Fruit fly (Drosophila melanogaster) whole organism, embryonic: ENCODE data around the gene Mtr3.

Source experiments
- CG11696 ChIP-seq: fragments of 200-800 bp; sonication (Bioruptor generic); IDR thresholded peaks from 2 replicates; pipeline ENCODE4 v1.3.6; 2022; ENCODE audit warnings: missing biosample characterization, missing genetic modification characterization
- CG14441 ChIP-seq: fragments of 200-800 bp; sonication (Bioruptor generic); IDR thresholded peaks from 2 replicates; pipeline ENCODE4 v1.3.6; 2022; ENCODE audit warnings: missing biosample characterization, missing genetic modification characterization
- CG14710 ChIP-seq: fragments of 200-800 bp; sonication (Bioruptor generic); optimal IDR thresholded peaks from 3 replicates; lab custom pipeline; 2019; ENCODE audit warnings: missing biosample characterization, mild to moderate bottlenecking, missing genetic modification characterization, moderate library complexity
- CG16863 ChIP-seq: fragments of 200-800 bp; sonication (Bioruptor generic); optimal IDR thresholded peaks from 3 replicates; lab custom pipeline; 2016; ENCODE audit warnings: missing biosample characterization, missing genetic modification characterization
- CG17912 ChIP-seq: fragments of 200-800 bp; sonication (Bioruptor generic); optimal IDR thresholded peaks from 2 replicates; lab custom pipeline; 2018; ENCODE audit warnings: missing biosample characterization, mild to moderate bottlenecking, missing genetic modification characterization
- CG18764 ChIP-seq: fragments of 200-800 bp; sonication (Bioruptor generic); optimal IDR thresholded peaks from 3 replicates; lab custom pipeline; 2016; ENCODE audit warnings: missing biosample characterization, missing genetic modification characterization
- CG2202 ChIP-seq: fragments of 200-800 bp; sonication (Bioruptor generic); optimal IDR thresholded peaks from 2 replicates; lab custom pipeline; 2018; ENCODE audit warnings: missing biosample characterization, mild to moderate bottlenecking, missing genetic modification characterization
- CG2875 ChIP-seq: fragments of 200-800 bp; sonication (Bioruptor generic); optimal IDR thresholded peaks from 2 replicates; lab custom pipeline; 2017; ENCODE audit warnings: missing biosample characterization, mild to moderate bottlenecking, missing genetic modification characterization, missing genetic modification reagents
- CG31224 ChIP-seq: fragments of 200-800 bp; sonication (Bioruptor generic); IDR thresholded peaks from 2 replicates; pipeline ENCODE4 v1.3.6; 2022; ENCODE audit warnings: missing biosample characterization, missing genetic modification characterization
- CG3995 ChIP-seq: fragments of 200-800 bp; sonication (Bioruptor generic); optimal IDR thresholded peaks from 3 replicates; lab custom pipeline; 2016; ENCODE audit warnings: missing biosample characterization, missing genetic modification characterization
- CG5953 ChIP-seq: fragments of 200-800 bp; sonication (Bioruptor generic); IDR thresholded peaks from 2 replicates; pipeline ENCODE4 v1.3.6; 2022; ENCODE audit warnings: missing biosample characterization, missing genetic modification characterization
- CG6689 ChIP-seq: fragments of 200-800 bp; sonication (Bioruptor generic); IDR thresholded peaks from 2 replicates; pipeline ENCODE4 v1.3.6; 2022; ENCODE audit warnings: missing biosample characterization, missing genetic modification characterization
- CG6813 ChIP-seq: fragments of 200-800 bp; sonication (Bioruptor generic); optimal IDR thresholded peaks from 2 replicates; lab custom pipeline; 2017; ENCODE audit warnings: missing biosample characterization, missing genetic modification characterization, mild to moderate bottlenecking, moderate library complexity, missing genetic modification reagents
- CG7372 ChIP-seq: fragments of 200-800 bp; sonication (Bioruptor generic); IDR thresholded peaks from 2 replicates; pipeline ENCODE4 v1.3.6; 2022; ENCODE audit warnings: missing biosample characterization, missing genetic modification characterization
- CG7928 ChIP-seq: fragments of 200-800 bp; sonication (Bioruptor generic); optimal IDR thresholded peaks from 2 replicates; lab custom pipeline; 2017; ENCODE audit warnings: missing biosample characterization, mild to moderate bottlenecking, missing genetic modification characterization
- CG8388 ChIP-seq: fragments of 200-800 bp; sonication (Bioruptor generic); optimal IDR thresholded peaks from 2 replicates; lab custom pipeline; 2019; ENCODE audit warnings: missing biosample characterization, mild to moderate bottlenecking, missing genetic modification characterization, moderate library complexity
- CkIIα-i1 ChIP-seq: fragments of 200-800 bp; sonication (Bioruptor generic); IDR thresholded peaks from 2 replicates; pipeline ENCODE4 v1.3.6; 2022; ENCODE audit warnings: missing biosample characterization, missing genetic modification characterization
- Dad ChIP-seq: fragments of 200-800 bp; sonication (Bioruptor generic); optimal IDR thresholded peaks from 3 replicates; lab custom pipeline; 2016; ENCODE audit warnings: missing biosample characterization, missing genetic modification characterization
- Deaf1 ChIP-seq: fragments of 200-800 bp; optimal IDR thresholded peaks from 3 replicates; lab custom pipeline; 2019; ENCODE audit warnings: missing biosample characterization, mild to moderate bottlenecking, missing genetic modification characterization, moderate library complexity
- Dip2 ChIP-seq: fragments of 200-800 bp; sonication (Bioruptor generic); IDR thresholded peaks from 2 replicates; pipeline ENCODE4 v1.3.6; 2022; ENCODE audit warnings: missing biosample characterization, missing genetic modification characterization
- Dll ChIP-seq: fragments of 200-800 bp; sonication (Bioruptor generic); IDR thresholded peaks from 4 replicates; pipeline ENCODE4 v1.3.6; 2022; ENCODE audit warnings: missing biosample characterization, missing genetic modification characterization; ENCODE audit not compliant: partially characterized antibody
- Ets65A ChIP-seq: fragments of 200-800 bp; sonication (Bioruptor generic); peaks from one replicate; lab custom pipeline; 2016; ENCODE audit warnings: missing biosample characterization, missing genetic modification characterization
- Fer1 ChIP-seq: fragments of 200-800 bp; sonication (Bioruptor generic); optimal IDR thresholded peaks from 2 replicates; lab custom pipeline; 2017; ENCODE audit warnings: missing biosample characterization, mild to moderate bottlenecking, missing genetic modification characterization
- HLH3B ChIP-seq: fragments of 200-800 bp; sonication (Bioruptor generic); IDR thresholded peaks from 2 replicates; pipeline ENCODE4 v1.3.6; 2022; ENCODE audit warnings: missing biosample characterization, missing genetic modification characterization
- Mad ChIP-seq: fragments of 200-800 bp; sonication (Bioruptor generic); optimal IDR thresholded peaks from 2 replicates; lab custom pipeline; 2016; ENCODE audit warnings: missing biosample characterization, missing genetic modification characterization
- Neu2 ChIP-seq: fragments of 200-800 bp; sonication (Bioruptor generic); optimal IDR thresholded peaks from 3 replicates; lab custom pipeline; 2016; ENCODE audit warnings: missing biosample characterization, missing genetic modification characterization, borderline replicate concordance
- NfI ChIP-seq: fragments of 200-800 bp; sonication (Bioruptor generic); optimal IDR thresholded peaks from 3 replicates; lab custom pipeline; 2018; ENCODE audit warnings: missing biosample characterization, mild to moderate bottlenecking, missing genetic modification characterization, moderate library complexity
- Optix ChIP-seq: fragments of 200-800 bp; sonication (Bioruptor generic); IDR thresholded peaks from 3 replicates; pipeline ENCODE4 v1.3.6; 2022; ENCODE audit warnings: missing biosample characterization, missing genetic modification characterization
- Poxn ChIP-seq: fragments of 200-800 bp; sonication (Bioruptor generic); IDR thresholded peaks from 2 replicates; pipeline ENCODE4 v1.3.6; 2022; ENCODE audit warnings: missing biosample characterization, missing genetic modification characterization
- Ptx1 ChIP-seq: fragments of 200-800 bp; sonication (Bioruptor generic); IDR thresholded peaks from 2 replicates; pipeline ENCODE4 v1.3.6; 2022; ENCODE audit warnings: missing biosample characterization, missing genetic modification characterization
- Scr ChIP-seq: fragments of 200-800 bp; sonication (Bioruptor generic); IDR thresholded peaks from 2 replicates; pipeline ENCODE4 v1.3.6; 2022; ENCODE audit warnings: missing biosample characterization, missing genetic modification characterization; ENCODE audit not compliant: partially characterized antibody
- Sox102F ChIP-seq: fragments of 200-800 bp; sonication (Bioruptor generic); optimal IDR thresholded peaks from 2 replicates; lab custom pipeline; 2018; ENCODE audit warnings: missing biosample characterization, mild to moderate bottlenecking, missing genetic modification characterization, moderate library complexity
- Taf1 ChIP-seq: fragments of 200-800 bp; sonication (Bioruptor generic); IDR thresholded peaks from 2 replicates; pipeline ENCODE4 v1.3.6; 2022; ENCODE audit warnings: missing biosample characterization, missing genetic modification characterization
- bigmax ChIP-seq: fragments of 200-800 bp; sonication (Bioruptor generic); optimal IDR thresholded peaks from 2 replicates; lab custom pipeline; 2018; ENCODE audit warnings: missing biosample characterization, mild to moderate bottlenecking, missing genetic modification characterization
- btn ChIP-seq: fragments of 200-800 bp; sonication (Bioruptor generic); optimal IDR thresholded peaks from 2 replicates; lab custom pipeline; 2016; ENCODE audit warnings: missing biosample characterization, missing genetic modification characterization
- crol ChIP-seq: fragments of 200-800 bp; sonication (Bioruptor generic); IDR thresholded peaks from 2 replicates; pipeline ENCODE4 v1.3.6; 2022; ENCODE audit warnings: missing biosample characterization, missing genetic modification characterization
- dm ChIP-seq: fragments of 200-800 bp; sonication (Bioruptor generic); optimal IDR thresholded peaks from 3 replicates; lab custom pipeline; 2016; ENCODE audit warnings: missing biosample characterization, missing genetic modification characterization
- dysf ChIP-seq: fragments of 200-800 bp; sonication (Bioruptor generic); IDR thresholded peaks from 3 replicates; pipeline ENCODE4 v1.3.6; 2022; ENCODE audit warnings: missing biosample characterization, missing genetic modification characterization
- exex ChIP-seq: fragments of 200-800 bp; sonication (Bioruptor generic); optimal IDR thresholded peaks from 4 replicates; lab custom pipeline; 2018; ENCODE audit warnings: missing biosample characterization, mild to moderate bottlenecking, missing genetic modification characterization, moderate library complexity
- kni ChIP-seq: fragments of 200-800 bp; sonication (Bioruptor generic); optimal IDR thresholded peaks from 3 replicates; lab custom pipeline; 2017; ENCODE audit warnings: mild to moderate bottlenecking, missing biosample characterization, missing genetic modification reagents, missing genetic modification characterization
- maf-S ChIP-seq: fragments of 200-800 bp; sonication (Bioruptor generic); optimal IDR thresholded peaks from 2 replicates; lab custom pipeline; 2016; ENCODE audit warnings: missing biosample characterization, missing genetic modification characterization
- p53 ChIP-seq: fragments of 200-800 bp; sonication (Bioruptor generic); optimal IDR thresholded peaks from 2 replicates; lab custom pipeline; 2016; ENCODE audit warnings: missing biosample characterization, missing genetic modification characterization
- pho ChIP-seq: fragments of 200-800 bp; sonication (Bioruptor generic); optimal IDR thresholded peaks from 2 replicates; lab custom pipeline; 2016; ENCODE audit warnings: missing biosample characterization, missing genetic modification characterization
- sd ChIP-seq: fragments of 200-800 bp; sonication (Bioruptor generic); optimal IDR thresholded peaks from 3 replicates; lab custom pipeline; 2018; ENCODE audit warnings: missing biosample characterization, mild to moderate bottlenecking, missing genetic modification characterization, moderate library complexity
- shn ChIP-seq: fragments of 200-800 bp; sonication (Bioruptor generic); optimal IDR thresholded peaks from 3 replicates; lab custom pipeline; 2016; ENCODE audit warnings: missing biosample characterization, missing genetic modification characterization
- sr ChIP-seq: fragments of 200-800 bp; sonication (Bioruptor generic); IDR thresholded peaks from 3 replicates; pipeline ENCODE4 v1.3.6; 2022; ENCODE audit warnings: missing biosample characterization, missing genetic modification characterization
- sug ChIP-seq: fragments of 200-800 bp; optimal IDR thresholded peaks from 2 replicates; lab custom pipeline; 2019; ENCODE audit warnings: missing biosample characterization, mild to moderate bottlenecking, missing genetic modification characterization, moderate library complexity
- toy ChIP-seq: fragments of 200-800 bp; sonication (Bioruptor generic); IDR thresholded peaks from 2 replicates; pipeline ENCODE4 v1.3.6; 2022; ENCODE audit warnings: missing biosample characterization, missing genetic modification characterization
- zfh1 ChIP-seq: fragments of 200-800 bp; sonication (Bioruptor generic); IDR thresholded peaks from 3 replicates; pipeline ENCODE4 v1.3.6; 2022; ENCODE audit warnings: missing biosample characterization, missing genetic modification characterization

Mtr3 gene

dm6 chr3L:19922833-19923745 is 9.6 kb upstream of the Mtr3 start, which contains the start of gene Pfdn6 (continued):
- TF ChIP-seq btn (GFP tag; lab: Kevin White, UChicago): no peak
- TF ChIP-seq CG17912: peak; percentile 7
- TF ChIP-seq HLH3B: peak; percentile 72; the same call in 1 of the 2 replicates
- peak; percentile 79 for TF ChIP-seq Dad
- TF ChIP-seq dm (GFP tag; lab: Kevin White, UChicago): peak; percentile 63
- TF ChIP-seq NfI (GFP tag; lab: Kevin White, UChicago): peak; percentile 80
- TF ChIP-seq CG2875 (GFP tag; lab: Kevin White, UChicago): no peak
- TF ChIP-seq CG16863 (GFP tag; lab: Kevin White, UChicago): peak; percentile 71
- no peak for TF ChIP-seq kni
- peak; percentile 67 for TF ChIP-seq CG7372 (GFP tag; lab: Robert Waterston, UW)
- TF ChIP-seq CG5953 (GFP tag; lab: Robert Waterston, UW): peak; percentile 49; the same call in 1 of the 2 replicates
- peak; percentile 42; the same call in 1 of the 2 replicates for TF ChIP-seq CG11696 (GFP tag; lab: Robert Waterston, UW)
- TF ChIP-seq CG14710: peak; percentile 82
- peak; percentile 33; the same call in 1 of the 2 replicates for TF ChIP-seq CG31224 (GFP tag; lab: Robert Waterston, UW)
- peak; percentile 47 for TF ChIP-seq Fer1 (GFP tag; lab: Kevin White, UChicago)
- peak; percentile 75 for TF ChIP-seq CG6689 (GFP tag; lab: Robert Waterston, UW)
- peak; percentile 91 for TF ChIP-seq dysf (GFP tag; lab: Robert Waterston, UW)
- TF ChIP-seq bigmax (GFP tag; lab: Kevin White, UChicago): no peak
- peak; percentile 82 for TF ChIP-seq Ptx1
- TF ChIP-seq shn: peak; percentile 88
- TF ChIP-seq Dip2 (GFP tag; lab: Robert Waterston, UW): peak; percentile 22; the same call in 1 of the 2 replicates
- peak; percentile 93 for TF ChIP-seq pho (GFP tag; lab: Kevin White, UChicago)
- no peak for TF ChIP-seq Neu2 (GFP tag; lab: Kevin White, UChicago)
- no peak for TF ChIP-seq CG6813 (GFP tag; lab: Kevin White, UChicago)
- peak; percentile 67; the same call in 2 of the 4 replicates for TF ChIP-seq Dll (GFP tag; lab: Robert Waterston, UW)
- peak; percentile 35; the same call in 1 of the 2 replicates for TF ChIP-seq Taf1 (GFP tag; lab: Robert Waterston, UW)
- TF ChIP-seq CG7928: peak; percentile 18
- no peak for TF ChIP-seq sd (tag; lab: Kevin White, UChicago)
- TF ChIP-seq exex: no peak
- TF ChIP-seq maf-S: peak; percentile 72
- TF ChIP-seq p53 (GFP tag; lab: Kevin White, UChicago): no peak
- peak; percentile 62 for TF ChIP-seq sug
- peak; percentile 89 for TF ChIP-seq Optix
- no peak for TF ChIP-seq toy
- TF ChIP-seq Sox102F (GFP tag; lab: Kevin White, UChicago): peak; percentile 88
- TF ChIP-seq Deaf1: no peak
- TF ChIP-seq crol (GFP tag; lab: Robert Waterston, UW): peak; percentile 98
- TF ChIP-seq Mad (GFP tag; lab: Kevin White, UChicago): peak; percentile 61
- TF ChIP-seq sr (GFP tag; lab: Robert Waterston, UW): 0 out of 3 replicates have a peak, but pooled peaks have one; percentile 39
- TF ChIP-seq zfh1 (GFP tag; lab: Robert Waterston, UW): peak; percentile 30; the same call in 2 of the 3 replicates
- peak; percentile 64 for TF ChIP-seq Scr (GFP tag; lab: Robert Waterston, UW)
- TF ChIP-seq CG8388 (GFP tag; lab: Kevin White, UChicago): no peak
- TF ChIP-seq CG18764 (GFP tag; lab: Kevin White, UChicago): peak; percentile 92
- peak; percentile 44 for TF ChIP-seq CG3995
- TF ChIP-seq Ets65A (GFP tag; lab: Kevin White, UChicago): peak; percentile 97
- peak; percentile 25 for TF ChIP-seq CG2202
- TF ChIP-seq Poxn (GFP tag; lab: Robert Waterston, UW): no peak
- peak; percentile 76 for TF ChIP-seq CG14441 (GFP tag; lab: Robert Waterston, UW)
- no peak for TF ChIP-seq CkIIα-i1 (GFP tag; lab: Robert Waterston, UW)
